Worm (Caenorhabditis elegans): ENCODE data around the gene H11E01.3.

- TF ChIP-seq hlh-15 (tag; optimal IDR thresholded peaks at IDR 0.05): no peak
- TF ChIP-seq ttx-3 (tag; optimal IDR thresholded peaks at IDR 0.05): no peak
- no peak for TF ChIP-seq pha-4 (tag; optimal IDR thresholded peaks at IDR 0.05)
- TF ChIP-seq K09A11.1 (tag; optimal IDR thresholded peaks at IDR 0.05; ENCODE audit: insufficient read depth): no peak
- no peak for TF ChIP-seq F13H6.1 (tag; optimal IDR thresholded peaks at IDR 0.05)
- no peak for TF ChIP-seq ama-1 (optimal IDR thresholded peaks at IDR 0.05)
- no peak for TF ChIP-seq eyg-1 (tag; optimal IDR thresholded peaks at IDR 0.05)
Observed at ce11 chrX:1589114-1589902, 15.4 kb upstream of the H11E01.3 start.
